Fruit fly (Drosophila melanogaster): ENCODE results near the gene Brr2.

The Brr2 gene

dm6 chr3L:15924811-15925437, 42.7 kb downstream of the Brr2 start, which contains the start of gene sff (continued):
- TF ChIP-seq CG2889 (GFP tag; IDR thresholded peaks at IDR 0.05), result peak; percentile 68; the same call in 2 of the 3 replicates

- TF ChIP-seq Pdp1 (GFP tag; optimal IDR thresholded peaks at IDR 0.05) (peak in 1 of 2 experiments; percentile 29), CG5953 (GFP tag; IDR thresholded peaks at IDR 0.05) (no peak), CG6272 (GFP tag; IDR thresholded peaks at IDR 0.05) (no peak), cg (GFP tag; optimal IDR thresholded peaks at IDR 0.05) (peak; percentile 68), Atf3 (GFP tag; optimal IDR thresholded peaks at IDR 0.05) (no peak), Ets65A (GFP tag) (peak; percentile 95), pnt (GFP tag; optimal IDR thresholded peaks at IDR 0.05) (no peak), CG18262 (tag; optimal IDR thresholded peaks at IDR 0.05) (no peak), CG13424 (tag; optimal IDR thresholded peaks at IDR 0.05) (no peak)
These were observed 43.4 kb downstream of the Brr2 start for dm6 chr3L:15924319-15924718.

- no peak for TF ChIP-seq ac (GFP tag; optimal IDR thresholded peaks at IDR 0.05)
- no peak for TF ChIP-seq Hr78 (GFP tag; optimal IDR thresholded peaks at IDR 0.05)
- peak; percentile 68 for TF ChIP-seq gem (tag; optimal IDR thresholded peaks at IDR 0.05)
- no peak for TF ChIP-seq ken (GFP tag; IDR thresholded peaks at IDR 0.05)
- TF ChIP-seq CG2202 (tag; optimal IDR thresholded peaks at IDR 0.05), result no peak
- TF ChIP-seq Aef1 (GFP tag; IDR thresholded peaks at IDR 0.05), result no peak
- TF ChIP-seq fu2 (GFP tag; optimal IDR thresholded peaks at IDR 0.05), result no peak
- no peak for TF ChIP-seq CG15011 (GFP tag; optimal IDR thresholded peaks at IDR 0.05)
- TF ChIP-seq Gug (GFP tag; IDR thresholded peaks at IDR 0.05), result no peak
- TF ChIP-seq Ets65A (GFP tag), result no peak
- TF ChIP-seq H2.0 (GFP tag; IDR thresholded peaks at IDR 0.05), result no peak
- no peak for TF ChIP-seq gsb-n (tag; optimal IDR thresholded peaks at IDR 0.05)
- TF ChIP-seq ato (GFP tag; IDR thresholded peaks at IDR 0.05; ENCODE audit: partially characterized antibody), result no peak
- TF ChIP-seq B-H1 (GFP tag; IDR thresholded peaks at IDR 0.05), result no peak
- TF ChIP-seq inv (GFP tag; IDR thresholded peaks at IDR 0.05; ENCODE audit: partially characterized antibody), result no peak
- peak; percentile 41 for TF ChIP-seq Blimp-1 (GFP tag; optimal IDR thresholded peaks at IDR 0.05)
- peak; percentile 59 for TF ChIP-seq CG2712 (tag; optimal IDR thresholded peaks at IDR 0.05)
- TF ChIP-seq zen (tag; optimal IDR thresholded peaks at IDR 0.05), result no peak
- TF ChIP-seq CG32767 (GFP tag; IDR thresholded peaks at IDR 0.05), result 0 out of 2 replicates have a peak, but pooled peaks have one; percentile 19
- no peak; the same call in 1 of the 2 replicates for TF ChIP-seq CG17328 (GFP tag; IDR thresholded peaks at IDR 0.05)
- no peak for TF ChIP-seq ssp (GFP tag; IDR thresholded peaks at IDR 0.05)
- peak; percentile 31 for TF ChIP-seq CG12299 (tag; optimal IDR thresholded peaks at IDR 0.05)
- no peak for TF ChIP-seq chif (GFP tag; optimal IDR thresholded peaks at IDR 0.05)
- TF ChIP-seq CG18764 (GFP tag; optimal IDR thresholded peaks at IDR 0.05), result no peak
- TF ChIP-seq CG2889 (GFP tag; IDR thresholded peaks at IDR 0.05), result no peak
- peak; percentile 22 for TF ChIP-seq nmo (GFP tag; optimal IDR thresholded peaks at IDR 0.05)
- no peak for TF ChIP-seq cato (GFP tag; optimal IDR thresholded peaks at IDR 0.05; ENCODE audit: borderline replicate concordance)
- no peak for TF ChIP-seq Eip74EF (GFP tag; optimal IDR thresholded peaks at IDR 0.05)
- no peak for TF ChIP-seq CG1024 (GFP tag; IDR thresholded peaks at IDR 0.05)
- no peak for TF ChIP-seq croc (GFP tag; conservative IDR thresholded peaks at IDR 0.05)
- TF ChIP-seq CG8478 (optimal IDR thresholded peaks at IDR 0.05), result no peak
- peak; percentile 19; the same call in 1 of the 2 replicates for TF ChIP-seq ranshi (GFP tag; IDR thresholded peaks at IDR 0.05)
- TF ChIP-seq slou (GFP tag; optimal IDR thresholded peaks at IDR 0.05), result no peak
- TF ChIP-seq MBD-R2 (GFP tag; IDR thresholded peaks at IDR 0.05), result no peak
- no peak for TF ChIP-seq Chrac-16 (GFP tag; optimal IDR thresholded peaks at IDR 0.05)
- TF ChIP-seq CG1792 (GFP tag; optimal IDR thresholded peaks at IDR 0.05), result no peak
- TF ChIP-seq CHES-1-like (GFP tag; optimal IDR thresholded peaks at IDR 0.05), result no peak
- peak; percentile 29 for TF ChIP-seq CG12155 (GFP tag; optimal IDR thresholded peaks at IDR 0.05)
- no peak for TF ChIP-seq oc (tag; optimal IDR thresholded peaks at IDR 0.05)
These were observed 44.3 kb downstream of the Brr2 start for dm6 chr3L:15923352-15923751.
